Worm (Caenorhabditis elegans): ENCODE results near the gene W09D10.5.

W09D10.5 gene

DNA sequence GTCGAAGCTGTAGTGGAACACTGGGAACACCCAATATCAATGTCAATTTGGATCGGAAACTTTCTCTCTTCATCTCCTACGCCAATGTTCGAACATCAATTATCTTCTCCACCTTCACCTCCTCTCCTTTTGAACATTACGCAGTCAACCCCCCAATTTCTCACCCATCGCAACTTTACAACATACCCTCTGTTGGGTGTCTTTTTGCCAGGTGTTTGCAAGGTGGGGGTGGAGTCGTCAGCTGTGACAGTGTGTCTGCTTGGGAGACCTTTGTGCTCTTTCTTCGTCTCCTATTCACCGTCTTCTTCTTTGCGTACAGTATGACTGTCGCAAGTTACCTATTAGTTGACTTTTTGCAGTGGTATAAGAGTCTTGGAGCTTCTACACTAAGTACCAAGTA is 44.7 kb downstream of the W09D10.5 start:
- no peak for TF ChIP-seq ztf-29 (GFP tag; IDR thresholded peaks at IDR 0.05)
- no peak for TF ChIP-seq med-1 (GFP tag; optimal IDR thresholded peaks at IDR 0.05; ENCODE audit: insufficient read depth)
- no peak for TF ChIP-seq flt-1 (GFP tag; IDR thresholded peaks at IDR 0.05)
- no peak for TF ChIP-seq cog-1 (tag; optimal IDR thresholded peaks at IDR 0.05)
- no peak for TF ChIP-seq ref-1 (GFP tag; conservative IDR thresholded peaks at IDR 0.05)
- TF ChIP-seq klf-2 (GFP tag; conservative IDR thresholded peaks at IDR 0.05): no peak
- TF ChIP-seq T22C8.4 (GFP tag; IDR thresholded peaks at IDR 0.05): no peak
- TF ChIP-seq ztf-23 (GFP tag; IDR thresholded peaks at IDR 0.05): no peak
- no peak for TF ChIP-seq tab-1 (GFP tag; IDR thresholded peaks at IDR 0.05)

DNA sequence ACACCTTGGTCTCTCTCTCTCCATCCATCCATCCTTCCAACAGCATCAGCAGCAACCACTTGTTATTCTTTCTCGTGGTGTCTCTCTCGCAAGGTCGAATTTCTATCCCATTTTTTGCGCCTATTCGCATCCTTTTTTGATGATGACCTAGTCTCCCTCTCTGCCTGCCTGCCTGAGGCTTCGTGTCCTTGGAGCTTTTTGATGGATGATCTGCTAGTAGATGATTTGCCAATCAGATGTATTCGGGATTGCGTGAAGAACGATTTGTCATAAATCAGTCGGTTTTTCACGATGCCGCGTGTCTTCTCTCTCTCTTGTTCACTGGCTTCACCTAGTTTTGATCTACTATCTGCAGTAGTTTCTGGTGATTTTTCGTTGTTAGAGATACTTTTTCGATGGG is 50.0 kb downstream of the W09D10.5 start:
- TF ChIP-seq ztf-29 (GFP tag; IDR thresholded peaks at IDR 0.05) (0 out of 2 replicates have a peak, but pooled peaks have one; percentile 16), klf-2 (GFP tag; conservative IDR thresholded peaks at IDR 0.05) (no peak), cog-1 (tag; optimal IDR thresholded peaks at IDR 0.05) (no peak), ref-1 (GFP tag; conservative IDR thresholded peaks at IDR 0.05) (no peak), ztf-23 (GFP tag; IDR thresholded peaks at IDR 0.05) (no peak), flt-1 (GFP tag; IDR thresholded peaks at IDR 0.05) (no peak)

Data from whole organism, midembryonic.